Worm (Caenorhabditis elegans) whole organism, L2 larva: ENCODE results near the gene F08A7.1.

ENCODE experiments used
- F13H6.1 ChIP-seq: sonication (generic microtip); optimal IDR thresholded peaks from 2 replicates; lab custom pipeline; 2016; ENCODE audit warnings: missing genetic modification characterization, missing compliant biosample characterization
- aly-2 ChIP-seq: fragments of 150-350 bp; optimal IDR thresholded peaks from 2 replicates; lab custom pipeline; 2014; ENCODE audit warnings: missing biosample characterization, missing genetic modification characterization
- ceh-16 ChIP-seq: fragments of 150-350 bp; optimal IDR thresholded peaks from 2 replicates; lab custom pipeline; 2014; ENCODE audit warnings: missing biosample characterization, missing genetic modification characterization
- egl-27 ChIP-seq: sonication (generic microtip); optimal IDR thresholded peaks from 3 replicates; lab custom pipeline; 2017; ENCODE audit warnings: missing biosample characterization, missing genetic modification reagents, missing genetic modification characterization
- lin-11 ChIP-seq: fragments of 150-350 bp; sonication (generic microtip); optimal IDR thresholded peaks from 2 replicates; lab custom pipeline; 2014; ENCODE audit warnings: missing biosample characterization, missing genetic modification characterization, inconsistent platforms, mixed read lengths
- lin-13 ChIP-seq: fragments of 150-350 bp; optimal IDR thresholded peaks from 2 replicates; lab custom pipeline; 2014; ENCODE audit warnings: missing biosample characterization, missing genetic modification reagents, missing genetic modification characterization
- mab-5 ChIP-seq: fragments of 150-350 bp; optimal IDR thresholded peaks from 2 replicates; lab custom pipeline; 2014; ENCODE audit warnings: missing biosample characterization, missing genetic modification characterization
- nhr-12 ChIP-seq: fragments of 150-350 bp; optimal IDR thresholded peaks from 2 replicates; lab custom pipeline; 2014; ENCODE audit warnings: missing biosample characterization, missing genetic modification characterization
- nhr-129 ChIP-seq: fragments of 150-350 bp; optimal IDR thresholded peaks from 2 replicates; lab custom pipeline; 2014; ENCODE audit warnings: missing biosample characterization, missing genetic modification characterization
- sma-3 ChIP-seq: sonication (generic microtip); optimal IDR thresholded peaks from 2 replicates; lab custom pipeline; 2016; ENCODE audit warnings: missing genetic modification reagents, missing genetic modification characterization, missing compliant biosample characterization
- unc-55 ChIP-seq: fragments of 150-350 bp; sonication (generic microtip); optimal IDR thresholded peaks from 3 replicates; lab custom pipeline; 2014; ENCODE audit warnings: missing biosample characterization, missing genetic modification reagents, missing genetic modification characterization
- zag-1 ChIP-seq: fragments of 150-350 bp; optimal IDR thresholded peaks from 2 replicates; lab custom pipeline; 2014; ENCODE audit warnings: missing biosample characterization, missing genetic modification characterization

ce11 chrIV:17440001-17440400, 406 bp upstream of the F08A7.1 start, which contains the start of gene C06A12.19:
- TF ChIP-seq ceh-16 (tag; lab: Kevin White, UChicago): no peak
- TF ChIP-seq nhr-12 (tag; lab: Kevin White, UChicago): no peak
- no peak for TF ChIP-seq F13H6.1
- no peak for TF ChIP-seq lin-11 (tag; lab: Kevin White, UChicago)
- TF ChIP-seq mab-5 (tag; lab: Kevin White, UChicago): no peak
- no peak for TF ChIP-seq lin-13 (GFP tag; lab: Kevin White, UChicago)
- TF ChIP-seq unc-55: no peak
- TF ChIP-seq nhr-129 (tag; lab: Kevin White, UChicago): no peak
- TF ChIP-seq egl-27 (tag; lab: Kevin White, UChicago): no peak
- TF ChIP-seq sma-3 (GFP tag; lab: Kevin White, UChicago): no peak
- TF ChIP-seq zag-1: no peak
- no peak for TF ChIP-seq aly-2 (tag; lab: Kevin White, UChicago)
